Worm (Caenorhabditis elegans): ENCODE data around the gene akt-1.

- TF ChIP-seq fkh-6 (tag; optimal IDR thresholded peaks at IDR 0.05) (no peak), ets-4 (tag; optimal IDR thresholded peaks at IDR 0.05) (no peak), nfya-1 (tag; optimal IDR thresholded peaks at IDR 0.05) (no peak), nhr-11 (tag; optimal IDR thresholded peaks at IDR 0.05) (no peak), sox-2 (GFP tag; IDR thresholded peaks at IDR 0.05) (no peak), ama-1 (optimal IDR thresholded peaks at IDR 0.05) (no peak), unc-55 (GFP tag; optimal IDR thresholded peaks at IDR 0.05) (no peak)
Observed at ce11 chrV:10227333-10227732, 21.4 kb upstream of the akt-1 start, which contains the start of gene ttr-19.
